Worm (Caenorhabditis elegans) whole organism, dauer: ENCODE results near the gene glb-23.

Experiments
- unc-62 ChIP-seq: sonication (generic microtip); optimal IDR thresholded peaks from 2 replicates; lab custom pipeline; 2017; ENCODE audit warnings: missing biosample characterization, missing genetic modification reagents, missing genetic modification characterization

The glb-23 gene

ce11 chrIV:7190409-7190808 lies 28.9 kb downstream of the glb-23 start:
- no peak for TF ChIP-seq unc-62 (GFP tag; lab: Kevin White, UChicago)

ce11 chrIV:7188528-7189422 lies 30.5 kb downstream of the glb-23 start, which contains the start of gene srlf-7:
Gene srlf-7, plus strand, starts transcription at chrIV:7189287.
- no peak for TF ChIP-seq unc-62 (GFP tag; lab: Kevin White, UChicago)

ce11 chrIV:7188030-7188429 lies 31.3 kb downstream of the glb-23 start, which contains the start of gene C42D4.13:
Gene C42D4.13, minus strand, starts transcription at chrIV:7188130.
- TF ChIP-seq unc-62 (GFP tag; lab: Kevin White, UChicago), result no peak

- no peak for TF ChIP-seq unc-62 (GFP tag; lab: Kevin White, UChicago)
These were observed 32.5 kb downstream of the glb-23 start, which contains the start of gene str-249 for ce11 chrIV:7186756-7187155. Gene str-249, minus strand, starts transcription at chrIV:7186856.

ce11 chrIV:7184597-7184996 lies 34.7 kb downstream of the glb-23 start, which contains the start of gene clec-179:
Gene clec-179, minus strand, starts transcription at chrIV:7184697.
- TF ChIP-seq unc-62 (GFP tag; lab: Kevin White, UChicago), result no peak

- no peak for TF ChIP-seq unc-62 (GFP tag; lab: Kevin White, UChicago)
These were observed 36.5 kb downstream of the glb-23 start for ce11 chrIV:7182818-7183217.

- TF ChIP-seq unc-62 (GFP tag; lab: Kevin White, UChicago), result no peak
These were observed 39.0 kb downstream of the glb-23 start, which contains the start of gene cest-10 for ce11 chrIV:7180304-7180703. Gene cest-10, plus strand, starts transcription at chrIV:7180557.

ce11 chrIV:7178942-7179341 lies 40.4 kb downstream of the glb-23 start, which contains the start of gene C42D4.3:
Gene C42D4.3, plus strand, starts transcription at chrIV:7179239.
- TF ChIP-seq unc-62 (GFP tag; lab: Kevin White, UChicago), result no peak

- no peak for TF ChIP-seq unc-62 (GFP tag; lab: Kevin White, UChicago)
These were observed 42.4 kb downstream of the glb-23 start, which contains the start of gene str-44 for ce11 chrIV:7176887-7177286. Gene str-44, plus strand, starts transcription at chrIV:7177187.

- no peak for TF ChIP-seq unc-62 (GFP tag; lab: Kevin White, UChicago)
These were observed 44.0 kb downstream of the glb-23 start, which contains the start of gene C42D4.19 for ce11 chrIV:7175346-7175745. Gene C42D4.19, plus strand, starts transcription at chrIV:7175646.

ce11 chrIV:7173489-7173888 lies 45.8 kb downstream of the glb-23 start, which contains the start of gene str-1:
Gene str-1, plus strand, starts transcription at chrIV:7173789.
- no peak for TF ChIP-seq unc-62 (GFP tag; lab: Kevin White, UChicago)

- TF ChIP-seq unc-62 (GFP tag; lab: Kevin White, UChicago), result no peak
These were observed 48.1 kb downstream of the glb-23 start, which contains the start of gene str-220 for ce11 chrIV:7171222-7171621. Gene str-220, minus strand, starts transcription at chrIV:7171322.
